Worm (Caenorhabditis elegans) whole organism, L2 larva: Measurements from ENCODE around the gene nlp-33.

Experiments used
- elt-3 ChIP-seq: sonication (generic microtip); optimal IDR thresholded peaks from 2 replicates; lab custom pipeline; 2017; ENCODE audit warnings: missing biosample characterization, missing genetic modification characterization
- lin-13 ChIP-seq: fragments of 150-350 bp; optimal IDR thresholded peaks from 2 replicates; lab custom pipeline; 2014; ENCODE audit warnings: missing biosample characterization, missing genetic modification reagents, missing genetic modification characterization
- ztf-1 ChIP-seq: fragments of 200-800 bp; sonication (Bioruptor generic); conservative IDR thresholded peaks from 2 replicates; pipeline ENCODE4 v1.3.6; 2022; ENCODE audit warnings: missing genetic modification characterization, missing compliant biosample characterization

- TF ChIP-seq ztf-1 (GFP tag; lab: Robert Waterston, UW) (no peak), elt-3 (tag; lab: Kevin White, UChicago) (no peak), lin-13 (GFP tag; lab: Kevin White, UChicago) (no peak)
Observed at ce11 chrV:11104408-11104807, 42.7 kb upstream of the nlp-33 start.
